Worm (Caenorhabditis elegans) whole organism, late embryonic: Measurements from ENCODE around the gene R07C3.13.

Experiments
- C08G9.2 ChIP-seq: sonication (generic microtip); optimal IDR thresholded peaks from 2 replicates; lab custom pipeline; 2016; ENCODE audit warnings: mild to moderate bottlenecking, missing genetic modification characterization, moderate library complexity, missing compliant biosample characterization
- ahr-1 ChIP-seq: sonication (generic microtip); optimal IDR thresholded peaks from 2 replicates; lab custom pipeline; 2016; ENCODE audit warnings: missing genetic modification characterization, missing compliant biosample characterization
- ama-1 ChIP-seq: fragments of 150-350 bp; optimal IDR thresholded peaks from 2 replicates; lab custom pipeline; 2014
- ceh-14 ChIP-seq: sonication (generic microtip); optimal IDR thresholded peaks from 2 replicates; lab custom pipeline; 2016; ENCODE audit warnings: missing genotype, missing genetic modification characterization, missing compliant biosample characterization
- ceh-24 ChIP-seq: sonication (generic microtip); optimal IDR thresholded peaks from 2 replicates; lab custom pipeline; 2016; ENCODE audit warnings: mild to moderate bottlenecking, missing genetic modification characterization, missing compliant biosample characterization
- dmd-4 ChIP-seq: sonication (generic microtip); optimal IDR thresholded peaks from 2 replicates; lab custom pipeline; 2016; ENCODE audit warnings: borderline replicate concordance, missing genetic modification characterization, missing compliant biosample characterization
- ets-4 ChIP-seq: sonication (generic microtip); optimal IDR thresholded peaks from 2 replicates; lab custom pipeline; 2016; ENCODE audit warnings: missing genetic modification characterization, missing compliant biosample characterization
- gmeb-2 ChIP-seq: sonication (generic microtip); optimal IDR thresholded peaks from 2 replicates; lab custom pipeline; 2016; ENCODE audit warnings: missing genetic modification characterization, inconsistent platforms, missing compliant biosample characterization
- hlh-13 ChIP-seq: fragments of 200-800 bp; sonication (Bioruptor generic); optimal IDR thresholded peaks from 2 replicates; lab custom pipeline; 2018; ENCODE audit warnings: mild to moderate bottlenecking, missing genetic modification characterization, missing compliant biosample characterization
- pax-1 ChIP-seq: fragments of 150-350 bp; optimal IDR thresholded peaks from 2 replicates; lab custom pipeline; 2014; ENCODE audit warnings: missing biosample characterization, missing genetic modification characterization
- pqm-1 ChIP-seq: sonication (generic microtip); optimal IDR thresholded peaks from 2 replicates; lab custom pipeline; 2016; ENCODE audit warnings: missing genetic modification characterization, missing compliant biosample characterization
- ref-2 ChIP-seq: sonication (generic microtip); optimal IDR thresholded peaks from 2 replicates; lab custom pipeline; 2016; ENCODE audit warnings: missing genetic modification characterization, missing compliant biosample characterization
- unc-55 ChIP-seq: sonication (generic microtip); optimal IDR thresholded peaks from 2 replicates; lab custom pipeline; 2017; ENCODE audit warnings: missing biosample characterization, missing genetic modification reagents, missing genetic modification characterization

DNA sequence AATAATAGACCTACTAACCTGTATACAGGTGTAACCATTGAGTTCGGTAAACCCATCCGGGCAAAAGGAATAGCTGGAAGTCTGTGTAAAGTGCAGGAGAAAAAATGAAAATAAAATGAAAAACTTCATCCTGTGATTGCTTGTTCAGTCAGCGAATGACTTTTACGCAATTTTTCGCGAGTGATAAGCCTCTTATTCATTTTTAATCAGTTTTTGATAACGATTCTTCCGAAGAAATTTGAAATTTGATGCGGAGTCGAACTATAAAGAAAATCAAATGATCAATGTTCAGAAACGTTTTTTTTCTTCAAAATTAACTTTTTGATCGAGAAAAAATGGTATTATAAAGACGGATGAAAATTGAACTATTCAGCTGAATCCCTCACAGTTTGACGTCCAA is 4.5 kb downstream of the R07C3.13 start:
- no peak for TF ChIP-seq pqm-1 (tag; lab: Kevin White, UChicago)
- no peak for TF ChIP-seq gmeb-2 (tag; lab: Kevin White, UChicago)
- TF ChIP-seq ets-4 = no peak
- TF ChIP-seq ahr-1 (tag; lab: Kevin White, UChicago) = no peak
- TF ChIP-seq ceh-14 (tag; lab: Kevin White, UChicago) = no peak
- no peak for TF ChIP-seq ceh-24 (tag; lab: Kevin White, UChicago)
- no peak for TF ChIP-seq unc-55
- TF ChIP-seq dmd-4 (tag; lab: Kevin White, UChicago) = no peak
- TF ChIP-seq ref-2 (tag; lab: Kevin White, UChicago) = no peak
- no peak for TF ChIP-seq hlh-13
- no peak for TF ChIP-seq pax-1 (tag; lab: Kevin White, UChicago)
- TF ChIP-seq C08G9.2 (tag; lab: Kevin White, UChicago) = no peak
- TF ChIP-seq ama-1 = no peak
